Worm (Caenorhabditis elegans): Measurements from ENCODE around the gene C31G12.4.

- TF ChIP-seq ama-1 (optimal IDR thresholded peaks at IDR 0.05) (no peak), tra-4 (tag; optimal IDR thresholded peaks at IDR 0.05) (no peak), F13C5.2 (tag; optimal IDR thresholded peaks at IDR 0.05) (no peak), aly-1 (tag; optimal IDR thresholded peaks at IDR 0.05) (no peak)
These were observed 39.9 kb downstream of the C31G12.4 start, which contains the start of gene Y37H2A.10 for ce11 chrV:18138695-18139094.
